Worm (Caenorhabditis elegans): ENCODE data around the gene F55C12.6.

ce11 chrII:5917010-5917472 is 41.1 kb upstream of the F55C12.6 start, which contains the start of gene frh-1:
- TF ChIP-seq C08G9.2 (tag; optimal IDR thresholded peaks at IDR 0.05) (no peak), ttx-3 (tag; optimal IDR thresholded peaks at IDR 0.05) (no peak), ama-1 (optimal IDR thresholded peaks at IDR 0.05) (no peak), nhr-11 (tag; optimal IDR thresholded peaks at IDR 0.05) (no peak), gmeb-2 (tag; optimal IDR thresholded peaks at IDR 0.05) (no peak), elt-2 (tag; optimal IDR thresholded peaks at IDR 0.05) (no peak), unc-55 (GFP tag; optimal IDR thresholded peaks at IDR 0.05) (no peak), hlh-30 (tag; optimal IDR thresholded peaks at IDR 0.05; ENCODE audit: insufficient read depth) (no peak), ceh-2 (tag; optimal IDR thresholded peaks at IDR 0.05) (no peak), ceh-19 (GFP tag; optimal IDR thresholded peaks at IDR 0.05) (no peak), ceh-24 (tag; optimal IDR thresholded peaks at IDR 0.05) (no peak)

Data from whole organism, late embryonic.